Fruit fly (Drosophila melanogaster): ENCODE data around the gene loh.

loh gene

DNA sequence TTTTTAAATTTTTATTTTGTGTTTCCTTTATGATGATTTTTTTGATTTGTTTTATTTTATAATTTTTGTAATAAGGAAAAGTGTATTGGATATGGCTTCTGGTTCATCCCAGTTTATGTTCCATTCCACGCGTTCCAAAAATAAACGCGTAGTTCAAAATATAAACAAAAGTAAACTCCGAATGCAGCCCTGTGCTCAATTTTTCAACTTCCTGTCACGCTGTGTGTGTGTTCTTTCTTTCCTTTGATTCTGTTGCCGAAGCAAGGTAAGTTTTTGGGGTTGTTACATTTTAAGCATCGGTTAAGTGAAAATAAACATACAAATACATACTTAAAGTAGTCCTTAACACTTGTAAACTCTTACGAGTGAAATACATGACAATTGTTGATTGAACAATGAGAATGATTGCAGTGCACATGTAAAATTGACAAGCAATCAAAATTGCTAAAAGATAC, 34.2 kb upstream of the loh start, which contains the start of the genes Ip259 and RpS27A (continued):
- TF ChIP-seq CG1024 (GFP tag; IDR thresholded peaks at IDR 0.05) (peak; percentile 98), CG3847 (GFP tag; IDR thresholded peaks at IDR 0.05) (peak; percentile 78), Sox100B (GFP tag; optimal IDR thresholded peaks at IDR 0.05) (peak; percentile 66), CG3407 (GFP tag; optimal IDR thresholded peaks at IDR 0.05) (peak; percentile 70), CG9437 (GFP tag; optimal IDR thresholded peaks at IDR 0.05) (peak; percentile 74), CG42726 (GFP tag; IDR thresholded peaks at IDR 0.05; ENCODE audit: partially characterized antibody) (peak; percentile 30; the same call in 1 of the 2 replicates), Elba2 (GFP tag; optimal IDR thresholded peaks at IDR 0.05) (no peak), Hand (GFP tag; optimal IDR thresholded peaks at IDR 0.05) (peak; percentile 25), CG10431 (GFP tag; optimal IDR thresholded peaks at IDR 0.05) (peak; percentile 63), TFAM (GFP tag; optimal IDR thresholded peaks at IDR 0.05) (no peak), CG2875 (GFP tag; optimal IDR thresholded peaks at IDR 0.05) (peak; percentile 56), CG10543 (GFP tag; optimal IDR thresholded peaks at IDR 0.05) (peak; percentile 67), CG2678 (tag; optimal IDR thresholded peaks at IDR 0.05) (no peak), bbx (GFP tag; IDR thresholded peaks at IDR 0.05; ENCODE audit: partially characterized antibody) (peak; percentile 34; the same call in 1 of the 2 replicates), CG7556 (GFP tag; optimal IDR thresholded peaks at IDR 0.05) (no peak), CG14014 (GFP tag; IDR thresholded peaks at IDR 0.05) (peak; percentile 65; the same call in 1 of the 2 replicates), CG15479 (GFP tag; optimal IDR thresholded peaks at IDR 0.05) (no peak), CG1233 (GFP tag; optimal IDR thresholded peaks at IDR 0.05) (peak; percentile 89), Spps (tag; optimal IDR thresholded peaks at IDR 0.05) (peak; percentile 21), bcd (GFP tag; optimal IDR thresholded peaks at IDR 0.05) (peak; percentile 89), H15 (GFP tag; IDR thresholded peaks at IDR 0.05) (peak; percentile 71), ranshi (GFP tag; IDR thresholded peaks at IDR 0.05) (no peak; the same call in 1 of the 2 replicates), abd-A (tag; optimal IDR thresholded peaks at IDR 0.05) (no peak), Oli (tag; optimal IDR thresholded peaks at IDR 0.05) (no peak), CG15514 (GFP tag; optimal IDR thresholded peaks at IDR 0.05) (peak; percentile 92), pho (GFP tag; optimal IDR thresholded peaks at IDR 0.05) (peak; percentile 50), Sry-δ (GFP tag; optimal IDR thresholded peaks at IDR 0.05) (peak; percentile 50), Rx (GFP tag; IDR thresholded peaks at IDR 0.05) (no peak; the same call in 1 of the 2 replicates), HmgD (GFP tag; optimal IDR thresholded peaks at IDR 0.05) (peak; percentile 35), CG17612 (GFP tag; IDR thresholded peaks at IDR 0.05) (no peak), C15 (GFP tag; IDR thresholded peaks at IDR 0.05) (peak; percentile 65; the same call in 2 of the 3 replicates), tap (tag; optimal IDR thresholded peaks at IDR 0.05) (peak; percentile 66), otp (GFP tag; IDR thresholded peaks at IDR 0.05) (no peak; the same call in 2 of the 3 replicates), Antp (GFP tag; optimal IDR thresholded peaks at IDR 0.05) (peak; percentile 61), CG8944 (GFP tag; optimal IDR thresholded peaks at IDR 0.05) (no peak), tna (GFP tag; IDR thresholded peaks at IDR 0.05; ENCODE audit: partially characterized antibody) (no peak; the same call in 1 of the 2 replicates), Dip3 (GFP tag; optimal IDR thresholded peaks at IDR 0.05) (peak; percentile 68), CG12659 (GFP tag; optimal IDR thresholded peaks at IDR 0.05) (peak; percentile 90), CG13123 (GFP tag; optimal IDR thresholded peaks at IDR 0.05) (peak; percentile 30), jumu (GFP tag; optimal IDR thresholded peaks at IDR 0.05) (no peak), Dad (GFP tag; optimal IDR thresholded peaks at IDR 0.05) (peak; percentile 65), CG18011 (GFP tag; optimal IDR thresholded peaks at IDR 0.05) (peak; percentile 55), Gsc (GFP tag; IDR thresholded peaks at IDR 0.05) (no peak), sqz (GFP tag; optimal IDR thresholded peaks at IDR 0.05) (no peak), wek (GFP tag; optimal IDR thresholded peaks at IDR 0.05) (peak; percentile 84), CG10209 (GFP tag; optimal IDR thresholded peaks at IDR 0.05) (peak; percentile 80), sim (GFP tag; IDR thresholded peaks at IDR 0.05) (peak; percentile 64; the same call in 1 of the 2 replicates), CG8478 (optimal IDR thresholded peaks at IDR 0.05) (no peak), ap (GFP tag; IDR thresholded peaks at IDR 0.05) (no peak; the same call in 1 of the 2 replicates), Hr51 (GFP tag; optimal IDR thresholded peaks at IDR 0.05) (peak in 1 of 2 experiments; percentile 38)
